Fruit fly (Drosophila melanogaster) whole organism, embryonic: ENCODE measurements around the gene Spec2.

Experiments
- CG11093 ChIP-seq: fragments of 200-800 bp; sonication (Bioruptor generic); IDR thresholded peaks from 3 replicates; pipeline ENCODE4 v1.3.6; 2022; ENCODE audit warnings: missing biosample characterization, missing genetic modification characterization
- CG12155 ChIP-seq: fragments of 200-800 bp; sonication (Bioruptor generic); optimal IDR thresholded peaks from 3 replicates; lab custom pipeline; 2016; ENCODE audit warnings: missing biosample characterization, missing genetic modification characterization
- CG12236 ChIP-seq: fragments of 200-800 bp; sonication (Bioruptor generic); optimal IDR thresholded peaks from 2 replicates; lab custom pipeline; 2016; ENCODE audit warnings: missing biosample characterization, missing genetic modification characterization
- CG1233 ChIP-seq: fragments of 200-800 bp; sonication (Bioruptor generic); optimal IDR thresholded peaks from 4 replicates; lab custom pipeline; 2018; ENCODE audit warnings: missing biosample characterization, mild to moderate bottlenecking, missing genetic modification characterization
- CG13296 ChIP-seq: fragments of 200-800 bp; sonication (Bioruptor generic); optimal IDR thresholded peaks from 3 replicates; lab custom pipeline; 2018; ENCODE audit warnings: missing biosample characterization, mild to moderate bottlenecking, missing genetic modification characterization
- CG15514 ChIP-seq: fragments of 200-800 bp; sonication (Bioruptor generic); optimal IDR thresholded peaks from 3 replicates; lab custom pipeline; 2017; ENCODE audit warnings: missing biosample characterization, missing genetic modification characterization, mild to moderate bottlenecking, moderate library complexity, missing genetic modification reagents
- CG15601 ChIP-seq: fragments of 200-800 bp; sonication (Bioruptor generic); optimal IDR thresholded peaks from 3 replicates; lab custom pipeline; 2019; ENCODE audit warnings: missing biosample characterization, mild to moderate bottlenecking, missing genetic modification characterization, moderate library complexity
- CG17612 ChIP-seq: fragments of 200-800 bp; sonication (Bioruptor generic); IDR thresholded peaks from 2 replicates; pipeline ENCODE4 v1.3.6; 2022; ENCODE audit warnings: missing biosample characterization, missing genetic modification characterization
- CG18476 ChIP-seq: fragments of 200-800 bp; sonication (Bioruptor generic); optimal IDR thresholded peaks from 2 replicates; lab custom pipeline; 2016; ENCODE audit warnings: missing biosample characterization, mild to moderate bottlenecking, missing genetic modification characterization
- CG2129 ChIP-seq: fragments of 200-800 bp; sonication (Bioruptor generic); IDR thresholded peaks from 2 replicates; pipeline ENCODE4 v1.3.6; 2022; ENCODE audit warnings: missing biosample characterization, missing genetic modification characterization; ENCODE audit not compliant: partially characterized antibody
- CG3407 ChIP-seq: fragments of 200-800 bp; sonication (Bioruptor generic); optimal IDR thresholded peaks from 2 replicates; lab custom pipeline; 2018; ENCODE audit warnings: missing biosample characterization, mild to moderate bottlenecking, missing genetic modification characterization
- CG34376 ChIP-seq: fragments of 200-800 bp; sonication (Bioruptor generic); optimal IDR thresholded peaks from 2 replicates; lab custom pipeline; 2018; ENCODE audit warnings: missing biosample characterization, mild to moderate bottlenecking, missing genetic modification characterization
- CG34422 ChIP-seq: fragments of 200-800 bp; sonication (Bioruptor generic); IDR thresholded peaks from 3 replicates; pipeline ENCODE4 v1.3.6; 2022; ENCODE audit warnings: missing biosample characterization, missing genetic modification characterization
- CG7786 ChIP-seq: fragments of 200-800 bp; sonication (Bioruptor generic); optimal IDR thresholded peaks from 2 replicates; lab custom pipeline; 2016; ENCODE audit warnings: missing biosample characterization, missing genetic modification characterization
- CG9817 ChIP-seq: fragments of 200-800 bp; sonication (Bioruptor generic); optimal IDR thresholded peaks from 2 replicates; lab custom pipeline; 2018; ENCODE audit warnings: missing biosample characterization, mild to moderate bottlenecking, missing genetic modification characterization, moderate library complexity
- Dad ChIP-seq: fragments of 200-800 bp; sonication (Bioruptor generic); optimal IDR thresholded peaks from 3 replicates; lab custom pipeline; 2016; ENCODE audit warnings: missing biosample characterization, missing genetic modification characterization
- Dfd ChIP-seq, 2 experiments: fragments of >200 bp; optimal IDR thresholded peaks; 2 replicates each; lab custom pipeline; 2017; ENCODE audit warnings: missing biosample characterization in 2 of 2, missing genetic modification characterization in 2 of 2
- Dp ChIP-seq: fragments of 200-800 bp; sonication (Bioruptor generic); optimal IDR thresholded peaks from 2 replicates; lab custom pipeline; 2018; ENCODE audit warnings: missing biosample characterization, mild to moderate bottlenecking, missing genetic modification characterization, moderate library complexity
- E2f1 ChIP-seq: fragments of 200-800 bp; sonication (Bioruptor generic); IDR thresholded peaks from 2 replicates; pipeline ENCODE4 v1.3.6; 2022; ENCODE audit warnings: missing biosample characterization, missing genetic modification characterization
- E2f2 ChIP-seq: fragments of 200-800 bp; sonication (Bioruptor generic); IDR thresholded peaks from 2 replicates; pipeline ENCODE4 v1.3.6; 2022; ENCODE audit warnings: missing biosample characterization, missing genetic modification characterization
- H15 ChIP-seq: fragments of 200-800 bp; sonication (Bioruptor generic); IDR thresholded peaks from 3 replicates; pipeline ENCODE4 v1.3.6; 2022; ENCODE audit warnings: missing biosample characterization, missing genetic modification characterization
- HLH54F ChIP-seq: fragments of 200-800 bp; sonication (Bioruptor generic); optimal IDR thresholded peaks from 3 replicates; lab custom pipeline; 2016; ENCODE audit warnings: missing biosample characterization, missing genetic modification characterization
- Kr ChIP-seq: fragments of 200-800 bp; sonication (Bioruptor generic); optimal IDR thresholded peaks from 2 replicates; lab custom pipeline; 2017; ENCODE audit warnings: missing biosample characterization, mild to moderate bottlenecking, missing genetic modification characterization
- MESR4 ChIP-seq: fragments of 200-800 bp; sonication (Bioruptor generic); optimal IDR thresholded peaks from 2 replicates; lab custom pipeline; 2018; ENCODE audit warnings: missing biosample characterization, mild to moderate bottlenecking, missing genetic modification characterization, moderate library complexity
- Myb ChIP-seq: fragments of 200-800 bp; sonication (Bioruptor generic); optimal IDR thresholded peaks from 2 replicates; lab custom pipeline; 2016; ENCODE audit warnings: missing biosample characterization, missing genetic modification characterization
- Neu2 ChIP-seq: fragments of 200-800 bp; sonication (Bioruptor generic); optimal IDR thresholded peaks from 3 replicates; lab custom pipeline; 2016; ENCODE audit warnings: missing biosample characterization, missing genetic modification characterization, borderline replicate concordance
- Nf-YB ChIP-seq: fragments of 200-800 bp; sonication (Bioruptor generic); optimal IDR thresholded peaks from 3 replicates; lab custom pipeline; 2019; ENCODE audit warnings: missing biosample characterization, mild to moderate bottlenecking, missing genetic modification characterization, moderate library complexity
- Oli ChIP-seq: fragments of 200-800 bp; sonication (Bioruptor generic); optimal IDR thresholded peaks from 2 replicates; lab custom pipeline; 2018; ENCODE audit warnings: missing biosample characterization, mild to moderate bottlenecking, missing genetic modification characterization, moderate library complexity
- Side ChIP-seq: fragments of 200-800 bp; sonication (Bioruptor generic); optimal IDR thresholded peaks from 2 replicates; lab custom pipeline; 2016; ENCODE audit warnings: missing biosample characterization, missing genetic modification characterization
- Sox102F ChIP-seq: fragments of 200-800 bp; sonication (Bioruptor generic); optimal IDR thresholded peaks from 2 replicates; lab custom pipeline; 2018; ENCODE audit warnings: missing biosample characterization, mild to moderate bottlenecking, missing genetic modification characterization, moderate library complexity
- TFAM ChIP-seq: fragments of 200-800 bp; sonication (Bioruptor generic); optimal IDR thresholded peaks from 2 replicates; lab custom pipeline; 2017; ENCODE audit warnings: missing biosample characterization, missing genetic modification characterization, inconsistent platforms
- Vsx1 ChIP-seq: fragments of 200-800 bp; sonication (Bioruptor generic); optimal IDR thresholded peaks from 2 replicates; lab custom pipeline; 2017; ENCODE audit warnings: missing biosample characterization, mild to moderate bottlenecking, missing genetic modification characterization, missing genetic modification reagents
- ab ChIP-seq: fragments of 200-800 bp; sonication (Bioruptor generic); optimal IDR thresholded peaks from 2 replicates; lab custom pipeline; 2016; ENCODE audit warnings: missing biosample characterization, missing genetic modification characterization
- corto ChIP-seq: fragments of 200-800 bp; sonication (Bioruptor generic); optimal IDR thresholded peaks from 2 replicates; lab custom pipeline; 2016; ENCODE audit warnings: missing biosample characterization, mild to moderate bottlenecking, missing genetic modification characterization, moderate library complexity
- da ChIP-seq: fragments of 200-800 bp; sonication (Bioruptor generic); optimal IDR thresholded peaks from 2 replicates; lab custom pipeline; 2016; ENCODE audit warnings: missing biosample characterization, missing genetic modification characterization
- dysf ChIP-seq: fragments of 200-800 bp; sonication (Bioruptor generic); IDR thresholded peaks from 3 replicates; pipeline ENCODE4 v1.3.6; 2022; ENCODE audit warnings: missing biosample characterization, missing genetic modification characterization
- exex ChIP-seq: fragments of 200-800 bp; sonication (Bioruptor generic); optimal IDR thresholded peaks from 4 replicates; lab custom pipeline; 2018; ENCODE audit warnings: missing biosample characterization, mild to moderate bottlenecking, missing genetic modification characterization, moderate library complexity
- eyg ChIP-seq: fragments of 200-800 bp; sonication (Bioruptor generic); optimal IDR thresholded peaks from 3 replicates; lab custom pipeline; 2016; ENCODE audit warnings: missing biosample characterization, missing genetic modification characterization
- fd64A ChIP-seq: fragments of 200-800 bp; sonication (Bioruptor generic); optimal IDR thresholded peaks from 3 replicates; lab custom pipeline; 2018; ENCODE audit warnings: missing biosample characterization, mild to moderate bottlenecking, missing genetic modification characterization
- lab ChIP-seq: fragments of 200-800 bp; sonication (Bioruptor generic); optimal IDR thresholded peaks from 3 replicates; lab custom pipeline; 2017; ENCODE audit warnings: missing biosample characterization, missing genetic modification characterization, mild to moderate bottlenecking, moderate library complexity, missing genetic modification reagents
- maf-S ChIP-seq: fragments of 200-800 bp; sonication (Bioruptor generic); optimal IDR thresholded peaks from 2 replicates; lab custom pipeline; 2016; ENCODE audit warnings: missing biosample characterization, missing genetic modification characterization
- mld ChIP-seq: fragments of 200-800 bp; sonication (Bioruptor generic); IDR thresholded peaks from 3 replicates; pipeline ENCODE4 v1.3.6; 2022; ENCODE audit warnings: missing biosample characterization, missing genetic modification characterization; ENCODE audit not compliant: partially characterized antibody
- peb ChIP-seq: fragments of 200-800 bp; sonication (Bioruptor generic); IDR thresholded peaks from 2 replicates; pipeline ENCODE4 v1.3.6; 2022; ENCODE audit warnings: missing biosample characterization, missing genetic modification characterization
- sens ChIP-seq: fragments of 200-800 bp; sonication (Bioruptor generic); peaks from one replicate; lab custom pipeline; 2016; ENCODE audit warnings: missing biosample characterization, missing genetic modification characterization
- sima ChIP-seq: fragments of 200-800 bp; sonication (Bioruptor generic); optimal IDR thresholded peaks from 2 replicates; lab custom pipeline; 2016; ENCODE audit warnings: missing biosample characterization, missing genetic modification characterization
- ssp ChIP-seq: fragments of 200-800 bp; sonication (Bioruptor generic); IDR thresholded peaks from 2 replicates; pipeline ENCODE4 v1.3.6; 2022; ENCODE audit warnings: missing biosample characterization, missing genetic modification characterization
- tin ChIP-seq: fragments of 200-800 bp; sonication (Bioruptor generic); optimal IDR thresholded peaks from 3 replicates; lab custom pipeline; 2016; ENCODE audit warnings: missing biosample characterization, missing genetic modification characterization
- trem ChIP-seq: fragments of 200-800 bp; optimal IDR thresholded peaks from 3 replicates; lab custom pipeline; 2019; ENCODE audit warnings: missing biosample characterization, mild to moderate bottlenecking, missing genetic modification characterization, moderate library complexity
- wor ChIP-seq: fragments of 200-800 bp; sonication (Bioruptor generic); IDR thresholded peaks from 2 replicates; pipeline ENCODE4 v1.3.6; 2022; ENCODE audit warnings: missing biosample characterization, missing genetic modification characterization
- zf30C ChIP-seq: fragments of 200-800 bp; sonication (Bioruptor generic); optimal IDR thresholded peaks from 3 replicates; lab custom pipeline; 2018; ENCODE audit warnings: missing biosample characterization, mild to moderate bottlenecking, missing genetic modification characterization

Spec2 gene

DNA sequence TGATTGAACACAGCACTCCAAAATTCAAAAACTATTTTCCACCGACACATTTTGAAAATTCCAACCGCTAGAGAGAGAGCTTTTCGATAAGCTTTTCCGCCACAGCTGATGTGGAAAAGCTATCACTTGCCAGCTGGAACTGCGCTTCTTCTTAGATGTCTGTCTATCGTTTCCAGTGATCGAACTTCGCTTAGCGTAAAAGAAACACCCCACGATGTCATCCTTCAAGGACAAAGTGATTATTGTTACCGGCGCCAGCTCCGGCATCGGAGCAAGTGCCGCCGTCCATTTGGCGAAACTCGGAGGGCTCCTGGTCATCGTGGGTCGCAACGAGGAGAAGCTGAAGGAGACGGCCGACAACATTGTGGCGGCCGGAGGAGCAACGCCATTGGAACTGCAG, 8.3 kb upstream of the Spec2 start, which contains the start of gene CG31549 (continued):
- TF ChIP-seq E2f2 (GFP tag; lab: Robert Waterston, UW) (peak; percentile 54), Dp (peak; percentile 58), Myb (peak; percentile 87), MESR4 (peak; percentile 39), CG7786 (no peak), mld (GFP tag; lab: Robert Waterston, UW) (no peak), fd64A (no peak), Nf-YB (no peak), CG34376 (peak; percentile 13), CG9817 (no peak), Kr (GFP tag; lab: Kevin White, UChicago) (no peak), CG11093 (no peak), CG18476 (GFP tag; lab: Kevin White, UChicago) (no peak)

DNA sequence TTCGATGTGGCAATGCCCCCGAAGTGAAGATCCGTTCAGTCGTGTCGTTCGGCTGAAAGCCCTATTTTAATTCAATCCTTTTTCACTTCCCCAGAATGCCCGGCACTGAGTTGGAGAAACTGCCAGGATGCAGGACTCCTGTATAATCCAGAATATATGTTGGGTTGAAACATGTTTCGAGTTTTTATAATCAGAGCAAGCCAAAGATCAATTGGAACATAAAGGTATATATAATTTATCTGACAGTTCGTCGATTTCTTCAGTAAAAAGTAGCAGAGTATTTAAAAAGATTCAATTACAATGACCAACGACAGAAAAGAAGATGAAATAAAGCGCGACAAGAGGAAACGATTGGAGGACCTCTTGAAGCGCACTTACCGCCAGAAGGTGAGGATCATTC, 3.6 kb upstream of the Spec2 start, which contains the start of gene CG31551:
Gene CG31551 (plus strand): TSS at position 301 of the 400 bp plus-strand sequence.
- TF ChIP-seq lab (GFP tag; lab: Kevin White, UChicago) = no peak
- TF ChIP-seq CG1233 = no peak
- no peak for TF ChIP-seq Sox102F (GFP tag; lab: Kevin White, UChicago)
- no peak for TF ChIP-seq dysf (GFP tag; lab: Robert Waterston, UW)
- no peak for TF ChIP-seq CG34422
- no peak for TF ChIP-seq HLH54F (GFP tag; lab: Kevin White, UChicago)
- no peak for TF ChIP-seq TFAM (GFP tag; lab: Kevin White, UChicago)
- no peak for TF ChIP-seq CG15514
- TF ChIP-seq ab = no peak
- TF ChIP-seq corto (GFP tag; lab: Kevin White, UChicago) = no peak

DNA sequence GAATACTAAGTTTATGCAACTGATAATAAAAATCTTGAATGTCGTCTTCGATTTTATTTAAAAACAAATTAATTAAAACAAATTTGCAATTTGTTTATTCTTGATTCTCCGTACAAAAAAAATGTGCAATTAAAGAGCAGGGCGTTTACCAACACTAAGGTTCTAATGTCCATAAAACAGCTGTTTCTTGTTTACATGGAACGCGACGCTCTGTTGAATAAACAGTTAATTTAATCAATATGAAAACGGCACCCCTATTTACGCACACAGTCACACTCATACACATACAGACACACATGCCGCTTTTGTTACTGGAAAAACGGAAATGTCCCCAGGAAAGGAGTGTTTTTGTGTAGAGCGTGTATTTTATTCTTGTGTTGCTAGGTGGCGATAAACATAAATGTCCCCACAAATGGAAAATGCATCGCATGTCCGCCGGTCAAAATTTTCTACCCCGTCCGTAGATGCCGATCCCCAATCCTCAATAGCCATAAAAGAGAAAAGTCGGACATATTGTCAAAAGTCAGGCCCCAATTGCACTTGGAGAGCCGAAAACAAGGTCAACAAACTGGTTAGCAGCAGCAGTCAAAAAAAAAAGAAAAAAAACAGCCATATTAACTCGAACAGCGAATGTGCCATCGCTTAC, 817 bp downstream of the Spec2 start:
- TF ChIP-seq zf30C (peak; percentile 44), fd64A (peak; percentile 86), sima (peak; percentile 53), CG12236 (GFP tag; lab: Kevin White, UChicago) (peak; percentile 77), sens (GFP tag; lab: Kevin White, UChicago) (peak; percentile 97), eyg (peak; percentile 83), trem (peak; percentile 71), CG15601 (tag; lab: Kevin White, UChicago) (peak; percentile 87), Vsx1 (GFP tag; lab: Kevin White, UChicago) (peak; percentile 88), exex (peak; percentile 79), CG17612 (GFP tag; lab: Robert Waterston, UW) (no peak), CG2129 (GFP tag; lab: Robert Waterston, UW) (no peak), E2f1 (GFP tag; lab: Robert Waterston, UW) (no peak), Side (GFP tag; lab: Kevin White, UChicago) (peak; percentile 77), peb (GFP tag; lab: Robert Waterston, UW) (no peak), CG3407 (GFP tag; lab: Kevin White, UChicago) (peak; percentile 91), ssp (GFP tag; lab: Robert Waterston, UW) (no peak), maf-S (GFP tag; lab: Kevin White, UChicago) (peak; percentile 34), tin (GFP tag; lab: Kevin White, UChicago) (peak; percentile 56), Oli (peak; percentile 23), Neu2 (no peak), CG13296 (peak; percentile 84), H15 (GFP tag; lab: Robert Waterston, UW) (no peak), Dad (GFP tag; lab: Kevin White, UChicago) (peak; percentile 63), Dfd (GFP tag; optimal IDR thresholded peaks at IDR 0.05; lab: Kevin White, UChicago) (no peak), da (no peak), wor (GFP tag; lab: Robert Waterston, UW) (no peak), CG12155 (GFP tag; lab: Kevin White, UChicago) (peak; percentile 36)
